Worm (Caenorhabditis elegans): ENCODE data around the gene fbxb-102.

The fbxb-102 gene

ce11 chrII:12473406-12473805, 9.3 kb upstream of the fbxb-102 start, which contains the start of gene srg-17:
srg-17 (plus strand) TSS chrII:12473706.
- TF ChIP-seq elt-3 (tag; optimal IDR thresholded peaks at IDR 0.05) (no peak), flh-1 (GFP tag; optimal IDR thresholded peaks at IDR 0.05) (no peak), mls-2 (tag; optimal IDR thresholded peaks at IDR 0.05) (no peak), elt-1 (tag; optimal IDR thresholded peaks at IDR 0.05; ENCODE audit: borderline replicate concordance, insufficient read depth) (no peak)

DNA sequence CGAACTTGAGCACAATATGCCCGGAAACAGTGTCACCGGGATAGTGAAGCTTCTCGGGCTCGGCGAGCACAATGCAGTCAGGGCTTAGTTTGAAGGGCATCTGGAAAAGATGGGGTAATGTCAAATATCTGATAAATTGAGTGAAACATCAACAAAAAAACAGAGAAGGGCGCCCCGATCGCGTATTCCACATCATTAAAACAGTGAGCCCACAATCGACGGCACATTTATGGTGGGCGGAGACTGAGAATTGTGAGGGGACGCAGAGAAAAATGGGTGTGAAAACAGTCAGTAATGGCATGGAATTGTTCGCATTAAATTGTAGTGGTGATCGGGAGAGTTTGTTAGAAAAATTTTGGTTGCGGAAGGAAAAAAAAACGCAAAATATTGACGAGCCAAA, 1.9 kb upstream of the fbxb-102 start, which contains the start of gene arrd-9:
Gene arrd-9 (minus strand): TSS at position 101 of the 400 bp plus-strand sequence.
- TF ChIP-seq sptf-1 (tag; optimal IDR thresholded peaks at IDR 0.05) = no peak
- no peak for TF ChIP-seq mab-5 (tag; optimal IDR thresholded peaks at IDR 0.05)
- no peak for TF ChIP-seq cnd-1 (tag; optimal IDR thresholded peaks at IDR 0.05)
- no peak for TF ChIP-seq M03D4.4 (tag; optimal IDR thresholded peaks at IDR 0.05)
- no peak for TF ChIP-seq lin-32 (GFP tag; optimal IDR thresholded peaks at IDR 0.05)

DNA sequence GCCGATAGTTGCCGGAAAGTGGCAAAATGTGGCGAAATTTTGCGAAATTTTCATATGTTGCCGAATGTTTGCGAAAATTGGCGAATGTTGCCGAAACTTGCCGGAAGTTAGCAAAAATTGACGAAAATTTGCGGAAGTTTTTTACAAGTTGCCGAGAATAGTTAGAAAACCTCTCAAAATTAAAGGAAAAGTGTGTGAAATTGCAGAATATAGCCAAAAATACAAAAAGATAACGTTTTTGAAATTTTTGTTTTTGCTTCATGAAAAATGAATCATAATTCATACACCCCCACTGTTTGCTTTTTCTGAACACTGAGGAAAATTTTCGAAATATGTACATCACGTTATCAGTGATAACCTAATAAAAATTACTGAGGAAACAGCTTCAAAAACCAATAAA, 1.1 kb upstream of the fbxb-102 start:
- no peak for TF ChIP-seq ham-2 (GFP tag; optimal IDR thresholded peaks at IDR 0.05)
- no peak for TF ChIP-seq ztf-11 (tag; optimal IDR thresholded peaks at IDR 0.05)
- no peak for TF ChIP-seq mab-5 (tag; optimal IDR thresholded peaks at IDR 0.05)
- TF ChIP-seq ces-1 (GFP tag; optimal IDR thresholded peaks at IDR 0.05) = no peak
- TF ChIP-seq zip-8 (tag; optimal IDR thresholded peaks at IDR 0.05) = no peak
- no peak for TF ChIP-seq nhr-237 (tag; optimal IDR thresholded peaks at IDR 0.05)
- no peak for TF ChIP-seq cnd-1 (tag; optimal IDR thresholded peaks at IDR 0.05)
- TF ChIP-seq nhr-76 (tag; optimal IDR thresholded peaks at IDR 0.05) = no peak

DNA sequence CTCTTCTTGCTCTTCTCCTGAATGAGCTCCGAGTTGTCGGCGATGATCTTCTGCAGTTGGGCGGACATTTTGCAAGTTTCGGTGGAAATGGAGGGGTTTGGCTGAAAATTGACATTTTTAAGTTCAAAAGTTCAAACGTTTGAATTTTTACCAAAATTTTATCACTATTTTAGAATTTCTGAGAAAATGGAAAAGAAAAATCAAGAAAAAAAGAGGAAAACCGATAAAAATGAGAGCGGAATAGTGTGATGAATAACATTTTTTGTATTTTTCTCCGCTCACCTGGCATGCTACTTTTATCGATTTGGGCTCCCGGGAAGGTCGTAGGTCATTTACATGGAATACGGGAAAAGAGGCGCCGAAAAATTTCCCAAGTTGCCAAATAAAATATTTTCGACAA, 2.3 kb downstream of the fbxb-102 start, which contains the start of gene F15A4.10:
Gene F15A4.10 (minus strand): TSS at position 101 of the 400 bp plus-strand sequence.
- no peak for TF ChIP-seq ceh-39 (tag; optimal IDR thresholded peaks at IDR 0.05)

- TF ChIP-seq pha-4 (tag; optimal IDR thresholded peaks at IDR 0.05) (no peak), bed-3 (GFP tag; optimal IDR thresholded peaks at IDR 0.05) (no peak), tbx-8 (GFP tag; optimal IDR thresholded peaks at IDR 0.05) (no peak), ceh-83 (GFP tag; optimal IDR thresholded peaks at IDR 0.05) (no peak), sem-2 (GFP tag; optimal IDR thresholded peaks at IDR 0.05) (no peak), unc-39 (tag; optimal IDR thresholded peaks at IDR 0.05) (no peak), blmp-1 (tag; optimal IDR thresholded peaks at IDR 0.05) (no peak), elt-1 (tag; optimal IDR thresholded peaks at IDR 0.05; ENCODE audit: borderline replicate concordance, insufficient read depth) (no peak), ztf-11 (tag; optimal IDR thresholded peaks at IDR 0.05) (no peak), zip-8 (tag; optimal IDR thresholded peaks at IDR 0.05) (no peak)
Observed at ce11 chrII:12488810-12489209, 6.1 kb downstream of the fbxb-102 start.

ce11 chrII:12489903-12490302, 7.2 kb downstream of the fbxb-102 start, which contains the start of gene T21B4.15:
T21B4.15 (plus strand) TSS chrII:12490203.
- TF ChIP-seq pha-4 (tag; optimal IDR thresholded peaks at IDR 0.05) = no peak
- TF ChIP-seq elt-3 (tag; optimal IDR thresholded peaks at IDR 0.05) = no peak
- no peak for TF ChIP-seq sem-2 (GFP tag; optimal IDR thresholded peaks at IDR 0.05)
- no peak for TF ChIP-seq ceh-39 (tag; optimal IDR thresholded peaks at IDR 0.05)
- no peak for TF ChIP-seq nhr-2 (tag; optimal IDR thresholded peaks at IDR 0.05)
- no peak for TF ChIP-seq ztf-11 (tag; optimal IDR thresholded peaks at IDR 0.05)
- TF ChIP-seq flh-1 (GFP tag; optimal IDR thresholded peaks at IDR 0.05) = no peak
- TF ChIP-seq blmp-1 (tag; optimal IDR thresholded peaks at IDR 0.05) = no peak
- no peak for TF ChIP-seq zip-8 (tag; optimal IDR thresholded peaks at IDR 0.05)
- no peak for TF ChIP-seq unc-120 (tag; optimal IDR thresholded peaks at IDR 0.05; ENCODE audit: poor library complexity, severe bottlenecking)
- TF ChIP-seq ceh-43 (GFP tag; optimal IDR thresholded peaks at IDR 0.05) = no peak
- TF ChIP-seq unc-39 (tag; optimal IDR thresholded peaks at IDR 0.05) = no peak
- no peak for TF ChIP-seq lsy-2 (tag; optimal IDR thresholded peaks at IDR 0.05)
- TF ChIP-seq bed-3 (GFP tag; optimal IDR thresholded peaks at IDR 0.05) = no peak
- TF ChIP-seq nhr-237 (tag; optimal IDR thresholded peaks at IDR 0.05) = no peak
- TF ChIP-seq nhr-76 (tag; optimal IDR thresholded peaks at IDR 0.05) = no peak
- no peak for TF ChIP-seq lin-13 (tag; optimal IDR thresholded peaks at IDR 0.05)
- no peak for TF ChIP-seq mls-2 (tag; optimal IDR thresholded peaks at IDR 0.05)

DNA sequence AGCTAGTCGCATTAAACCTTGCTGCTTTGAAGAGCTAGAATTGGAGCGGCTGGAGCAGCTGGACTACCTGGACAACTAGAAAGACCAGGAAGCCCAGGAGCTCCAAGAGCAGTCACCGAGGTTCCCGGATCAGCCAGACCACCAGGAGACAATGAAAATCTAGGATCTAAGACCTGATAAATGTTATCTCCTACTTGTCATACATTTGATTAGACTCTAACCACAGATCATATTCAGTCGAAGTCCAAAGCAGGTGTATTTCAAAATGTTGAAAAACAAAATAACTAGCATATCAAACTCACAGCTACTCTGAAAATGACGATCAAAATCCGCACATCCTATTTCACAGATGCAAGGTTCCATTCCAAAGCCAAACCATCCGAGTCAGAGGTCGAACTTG, 9.2 kb downstream of the fbxb-102 start, which contains the start of gene srz-6:
Gene srz-6 (plus strand): TSS at position 301 of the 400 bp plus-strand sequence.
- TF ChIP-seq mab-5 (tag; optimal IDR thresholded peaks at IDR 0.05) = no peak
- no peak for TF ChIP-seq elt-3 (tag; optimal IDR thresholded peaks at IDR 0.05)
- no peak for TF ChIP-seq hlh-1 (tag; optimal IDR thresholded peaks at IDR 0.05)
- no peak for TF ChIP-seq sem-2 (GFP tag; optimal IDR thresholded peaks at IDR 0.05)
- no peak for TF ChIP-seq ceh-39 (tag; optimal IDR thresholded peaks at IDR 0.05)
- TF ChIP-seq unc-39 (tag; optimal IDR thresholded peaks at IDR 0.05) = no peak
- TF ChIP-seq zip-8 (tag; optimal IDR thresholded peaks at IDR 0.05) = no peak
- TF ChIP-seq lin-13 (tag; optimal IDR thresholded peaks at IDR 0.05) = no peak
- no peak for TF ChIP-seq lin-32 (GFP tag; optimal IDR thresholded peaks at IDR 0.05)
- no peak for TF ChIP-seq nhr-76 (tag; optimal IDR thresholded peaks at IDR 0.05)
- TF ChIP-seq mep-1 (tag; optimal IDR thresholded peaks at IDR 0.05) = no peak
- no peak for TF ChIP-seq unc-62 (GFP tag; optimal IDR thresholded peaks at IDR 0.05)
- no peak for TF ChIP-seq bed-3 (GFP tag; optimal IDR thresholded peaks at IDR 0.05)
- TF ChIP-seq sptf-1 (tag; optimal IDR thresholded peaks at IDR 0.05) = no peak

Measured in whole organism, mixed stage, embryonic.